Fruit fly (Drosophila melanogaster): ENCODE measurements around the gene CG14618.

Gene CG14618

DNA sequence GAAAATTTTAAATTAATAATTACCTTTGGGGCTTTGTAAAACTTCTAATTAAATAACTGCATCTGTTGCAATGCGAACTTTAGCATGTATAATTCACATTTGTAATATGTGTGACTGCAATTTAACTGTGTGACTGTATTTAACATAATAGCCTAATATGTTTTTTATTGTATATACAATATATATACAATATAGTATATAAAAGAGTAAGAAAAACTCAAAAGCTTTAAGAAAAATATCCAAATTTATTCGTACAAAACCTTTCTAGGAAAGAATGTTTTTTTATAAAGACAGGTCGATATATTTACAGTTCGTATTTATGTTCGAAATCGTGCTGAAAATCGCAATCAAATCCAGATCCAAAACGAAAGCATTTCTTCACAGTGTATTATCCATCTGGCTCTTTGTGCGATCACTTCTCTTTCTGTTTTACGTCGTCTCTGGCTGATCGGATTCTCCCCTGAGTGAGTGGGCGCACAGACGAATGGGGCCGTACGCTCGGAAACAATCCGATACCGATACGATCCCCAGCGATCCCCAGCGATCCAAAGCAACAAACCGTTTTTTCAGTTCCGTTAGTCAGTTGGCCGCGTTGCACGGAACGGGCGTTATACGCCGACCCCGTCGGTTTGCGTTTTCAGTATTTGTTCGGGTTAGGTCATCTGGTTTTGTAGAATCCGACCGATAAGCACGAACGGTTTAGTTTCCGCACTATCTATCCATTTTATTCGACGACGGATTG lies 17.7 kb downstream of the CG14618 start (continued):
- peak; percentile 0 for TF ChIP-seq CG9139 (GFP tag; optimal IDR thresholded peaks at IDR 0.05)
- peak; percentile 56 for TF ChIP-seq CG3032 (tag; optimal IDR thresholded peaks at IDR 0.05)
- TF ChIP-seq CG1621 (tag; optimal IDR thresholded peaks at IDR 0.05), result no peak
- TF ChIP-seq CG34406 (GFP tag; optimal IDR thresholded peaks at IDR 0.05), result peak; percentile 78
- peak; percentile 51 for TF ChIP-seq pdm3 (GFP tag; optimal IDR thresholded peaks at IDR 0.05)
- peak; percentile 55 for TF ChIP-seq CG10669 (GFP tag; optimal IDR thresholded peaks at IDR 0.05)
- peak; percentile 44 for TF ChIP-seq Blimp-1 (GFP tag; optimal IDR thresholded peaks at IDR 0.05)
- peak; percentile 49 for TF ChIP-seq CG11762 (GFP tag; optimal IDR thresholded peaks at IDR 0.05; ENCODE audit: insufficient read depth)
- peak; percentile 39 for TF ChIP-seq fd59A (GFP tag; optimal IDR thresholded peaks at IDR 0.05)
- peak; percentile 56 for TF ChIP-seq CG6792 (GFP tag; optimal IDR thresholded peaks at IDR 0.05)
- TF ChIP-seq CG11294 (GFP tag; IDR thresholded peaks at IDR 0.05), result no peak
- TF ChIP-seq CG6854 (GFP tag; optimal IDR thresholded peaks at IDR 0.05), result no peak
- no peak for TF ChIP-seq topi (GFP tag; optimal IDR thresholded peaks at IDR 0.05)
- peak; percentile 13 for TF ChIP-seq CG7368 (GFP tag; optimal IDR thresholded peaks at IDR 0.05)
- TF ChIP-seq CG16779 (tag; optimal IDR thresholded peaks at IDR 0.05), result no peak
- no peak for TF ChIP-seq Eip93F (GFP tag; optimal IDR thresholded peaks at IDR 0.05)
- TF ChIP-seq CG31627 (GFP tag; optimal IDR thresholded peaks at IDR 0.05), result peak; percentile 44
- 0 out of 3 replicates have a peak, but pooled peaks have one; percentile 38 for TF ChIP-seq CG8119 (GFP tag; IDR thresholded peaks at IDR 0.05)
- peak; percentile 44 for TF ChIP-seq Met (GFP tag; optimal IDR thresholded peaks at IDR 0.05)
- peak; percentile 32 for TF ChIP-seq fd85E (GFP tag; optimal IDR thresholded peaks at IDR 0.05)
- peak; percentile 71 for TF ChIP-seq vri (GFP tag; optimal IDR thresholded peaks at IDR 0.05)
- TF ChIP-seq fkh (GFP tag; optimal IDR thresholded peaks at IDR 0.05), result no peak

DNA sequence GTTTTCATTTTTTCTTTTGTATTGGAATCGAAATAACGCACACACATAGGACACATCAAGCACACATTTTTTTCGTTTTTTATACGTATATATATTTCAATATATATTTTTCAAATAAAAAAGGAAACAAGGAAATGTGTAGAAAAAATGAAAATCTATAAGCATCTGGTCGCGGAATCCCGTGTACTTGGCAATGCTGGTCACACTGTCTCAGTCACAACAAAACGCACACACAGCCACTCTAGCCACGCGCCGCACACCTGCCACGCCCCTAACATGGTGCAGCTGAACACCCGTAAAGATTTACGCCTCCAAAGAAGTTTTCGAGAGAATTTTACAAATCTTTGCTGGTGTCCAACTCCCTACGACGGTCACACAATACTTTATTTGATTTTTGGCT lies 26.1 kb downstream of the CG14618 start:
- TF ChIP-seq spab (GFP tag; optimal IDR thresholded peaks at IDR 0.05) (no peak), Met (GFP tag; optimal IDR thresholded peaks at IDR 0.05) (no peak), CG10669 (GFP tag; optimal IDR thresholded peaks at IDR 0.05) (no peak), Sox15 (GFP tag; optimal IDR thresholded peaks at IDR 0.05) (no peak), CG16779 (tag; optimal IDR thresholded peaks at IDR 0.05) (no peak), Sox102F (GFP tag; optimal IDR thresholded peaks at IDR 0.05) (no peak), Eip78C (GFP tag) (no peak)

DNA sequence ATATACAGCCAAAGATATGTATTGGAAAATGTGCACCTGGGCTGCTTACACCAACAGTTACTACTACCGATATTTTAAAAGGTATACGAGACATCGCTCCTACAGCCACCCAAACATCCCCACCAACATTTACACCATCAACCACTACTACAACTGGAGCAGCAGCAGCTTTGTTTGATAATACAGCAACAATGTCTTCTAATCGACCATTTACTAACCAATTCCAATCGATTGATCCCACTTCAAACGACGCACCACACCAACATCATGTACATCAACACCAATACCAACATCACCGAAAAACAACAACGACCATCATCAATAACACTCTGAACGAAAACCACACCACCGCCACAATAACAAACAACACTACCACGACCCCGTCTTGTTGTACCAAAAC lies 28.7 kb downstream of the CG14618 start:
- TF ChIP-seq Ets96B (tag; optimal IDR thresholded peaks at IDR 0.05) (no peak), CG31627 (GFP tag; optimal IDR thresholded peaks at IDR 0.05) (no peak), Smox (GFP tag; optimal IDR thresholded peaks at IDR 0.05) (no peak), eg (GFP tag; IDR thresholded peaks at IDR 0.05) (no peak), Hr38 (GFP tag; optimal IDR thresholded peaks at IDR 0.05) (no peak), Eip93F (GFP tag; optimal IDR thresholded peaks at IDR 0.05) (no peak), fkh (GFP tag; optimal IDR thresholded peaks at IDR 0.05) (no peak), Hr4 (GFP tag; optimal IDR thresholded peaks at IDR 0.05) (no peak)

DNA sequence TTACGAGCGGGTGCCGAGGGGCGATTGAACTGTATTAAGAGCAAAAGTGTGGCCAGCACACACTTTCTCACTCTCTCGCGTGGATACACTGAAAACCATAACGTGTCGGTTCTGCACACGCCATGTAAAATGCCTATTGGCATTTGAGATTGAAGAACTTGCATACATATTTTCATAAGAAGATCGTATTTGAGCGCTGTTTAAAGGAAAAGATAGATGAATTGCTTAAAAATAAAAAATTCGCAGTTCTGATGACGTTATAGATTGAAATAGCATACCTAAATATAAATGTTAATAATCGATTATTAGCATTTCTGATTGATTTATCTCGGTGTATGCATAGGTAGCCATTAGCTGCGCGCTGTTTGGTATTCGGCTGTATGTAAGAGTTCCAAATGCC lies 35.6 kb downstream of the CG14618 start:
- TF ChIP-seq CG3032 (tag; optimal IDR thresholded peaks at IDR 0.05), result no peak
- no peak for TF ChIP-seq net (GFP tag; optimal IDR thresholded peaks at IDR 0.05)
- TF ChIP-seq CG10631 (GFP tag; optimal IDR thresholded peaks at IDR 0.05), result peak; percentile 18
- no peak for TF ChIP-seq Smox (GFP tag; optimal IDR thresholded peaks at IDR 0.05)
- TF ChIP-seq eg (GFP tag; IDR thresholded peaks at IDR 0.05), result no peak; the same call in 2 of the 3 replicates
- TF ChIP-seq OdsH (GFP tag; optimal IDR thresholded peaks at IDR 0.05), result peak; percentile 38
- TF ChIP-seq fd59A (GFP tag; optimal IDR thresholded peaks at IDR 0.05), result no peak
- TF ChIP-seq Hr39 (GFP tag; optimal IDR thresholded peaks at IDR 0.05), result no peak
- no peak for TF ChIP-seq Sox15 (GFP tag; optimal IDR thresholded peaks at IDR 0.05)
- peak; percentile 65 for TF ChIP-seq CG15336 (GFP tag; IDR thresholded peaks at IDR 0.05)
- no peak for TF ChIP-seq dsx (GFP tag; optimal IDR thresholded peaks at IDR 0.05; ENCODE audit: poor library complexity, severe bottlenecking)
- no peak for TF ChIP-seq lz (GFP tag; optimal IDR thresholded peaks at IDR 0.05)
- no peak for TF ChIP-seq CG10669 (GFP tag; optimal IDR thresholded peaks at IDR 0.05)
- TF ChIP-seq achi (GFP tag; optimal IDR thresholded peaks at IDR 0.05), result no peak
- TF ChIP-seq Sox102F (GFP tag; optimal IDR thresholded peaks at IDR 0.05), result no peak
- TF ChIP-seq CG1621 (tag; optimal IDR thresholded peaks at IDR 0.05), result no peak
- TF ChIP-seq CG6276 (GFP tag; optimal IDR thresholded peaks at IDR 0.05), result no peak
- no peak for TF ChIP-seq ss (GFP tag; optimal IDR thresholded peaks at IDR 0.05)
- peak; percentile 31 for TF ChIP-seq CG4318 (GFP tag; optimal IDR thresholded peaks at IDR 0.05)
- no peak for TF ChIP-seq cyc (GFP tag; optimal IDR thresholded peaks at IDR 0.05)
- no peak for TF ChIP-seq CG16779 (tag; optimal IDR thresholded peaks at IDR 0.05)
- TF ChIP-seq CG6163 (GFP tag; IDR thresholded peaks at IDR 0.05), result no peak
- no peak for TF ChIP-seq CG8632 (GFP tag; optimal IDR thresholded peaks at IDR 0.05)

Data from whole organism, prepupa.